Fruit fly (Drosophila melanogaster) whole organism, embryonic: ENCODE results near the gene Taf2.

Source experiments
- CG11247 ChIP-seq: fragments of 200-800 bp; sonication (Bioruptor generic); IDR thresholded peaks from 2 replicates; pipeline ENCODE4 v1.3.6; 2022; ENCODE audit warnings: missing biosample characterization, missing genetic modification characterization
- CG12104 ChIP-seq: fragments of 200-800 bp; sonication (Bioruptor generic); optimal IDR thresholded peaks from 3 replicates; lab custom pipeline; 2016; ENCODE audit warnings: missing biosample characterization, missing genetic modification characterization
- CG14441 ChIP-seq: fragments of 200-800 bp; sonication (Bioruptor generic); IDR thresholded peaks from 2 replicates; pipeline ENCODE4 v1.3.6; 2022; ENCODE audit warnings: missing biosample characterization, missing genetic modification characterization
- CG15601 ChIP-seq: fragments of 200-800 bp; sonication (Bioruptor generic); optimal IDR thresholded peaks from 3 replicates; lab custom pipeline; 2019; ENCODE audit warnings: missing biosample characterization, mild to moderate bottlenecking, missing genetic modification characterization, moderate library complexity
- CG17612 ChIP-seq: fragments of 200-800 bp; sonication (Bioruptor generic); IDR thresholded peaks from 2 replicates; pipeline ENCODE4 v1.3.6; 2022; ENCODE audit warnings: missing biosample characterization, missing genetic modification characterization
- CG1792 ChIP-seq: fragments of 200-800 bp; sonication (Bioruptor generic); optimal IDR thresholded peaks from 2 replicates; lab custom pipeline; 2016; ENCODE audit warnings: missing biosample characterization, missing genetic modification characterization
- CG18262 ChIP-seq: fragments of 200-800 bp; optimal IDR thresholded peaks from 3 replicates; lab custom pipeline; 2019; ENCODE audit warnings: missing biosample characterization, mild to moderate bottlenecking, missing genetic modification characterization, moderate library complexity
- CG18619 ChIP-seq: fragments of 200-800 bp; sonication (Bioruptor generic); optimal IDR thresholded peaks from 3 replicates; lab custom pipeline; 2017; ENCODE audit warnings: missing biosample characterization, mild to moderate bottlenecking, missing genetic modification characterization
- CG2199 ChIP-seq: fragments of 200-800 bp; sonication (Bioruptor generic); IDR thresholded peaks from 3 replicates; pipeline ENCODE4 v1.3.6; 2022; ENCODE audit warnings: missing biosample characterization, missing genetic modification characterization
- CG2678 ChIP-seq: fragments of 200-800 bp; sonication (Bioruptor generic); optimal IDR thresholded peaks from 3 replicates; lab custom pipeline; 2019; ENCODE audit warnings: missing biosample characterization, mild to moderate bottlenecking, missing genetic modification characterization, moderate library complexity
- CG30020 ChIP-seq: fragments of 200-800 bp; optimal IDR thresholded peaks from 2 replicates; lab custom pipeline; 2019; ENCODE audit warnings: missing biosample characterization, mild to moderate bottlenecking, missing genetic modification characterization, moderate library complexity
- CG3163 ChIP-seq: fragments of 200-800 bp; sonication (Bioruptor generic); optimal IDR thresholded peaks from 3 replicates; lab custom pipeline; 2016; ENCODE audit warnings: missing biosample characterization, missing genetic modification characterization
- CG32772 ChIP-seq: fragments of 200-800 bp; sonication (Bioruptor generic); IDR thresholded peaks from 2 replicates; pipeline ENCODE4 v1.3.6; 2022; ENCODE audit warnings: missing biosample characterization, missing genetic modification characterization
- CG3281 ChIP-seq: fragments of 200-800 bp; sonication (Bioruptor generic); optimal IDR thresholded peaks from 3 replicates; lab custom pipeline; 2017; ENCODE audit warnings: missing biosample characterization, mild to moderate bottlenecking, missing genetic modification characterization
- CG3726 ChIP-seq: fragments of 200-800 bp; sonication (Bioruptor generic); IDR thresholded peaks from 3 replicates; pipeline ENCODE4, ENCODE4 v1.3.6; 2022; ENCODE audit warnings: missing biosample characterization, missing genetic modification characterization
- CG3995 ChIP-seq: fragments of 200-800 bp; sonication (Bioruptor generic); optimal IDR thresholded peaks from 3 replicates; lab custom pipeline; 2016; ENCODE audit warnings: missing biosample characterization, missing genetic modification characterization
- CG4282 ChIP-seq: fragments of 200-800 bp; sonication (Bioruptor generic); optimal IDR thresholded peaks from 2 replicates; lab custom pipeline; 2016; ENCODE audit warnings: missing biosample characterization, missing genetic modification characterization
- CG4404 ChIP-seq: fragments of 200-800 bp; sonication (Bioruptor generic); IDR thresholded peaks from 2 replicates; pipeline ENCODE4 v1.3.6; 2022; ENCODE audit warnings: missing biosample characterization, missing genetic modification characterization
- CG4617 ChIP-seq: fragments of 200-800 bp; sonication (Bioruptor generic); optimal IDR thresholded peaks from 3 replicates; lab custom pipeline; 2016; ENCODE audit warnings: missing biosample characterization, missing genetic modification characterization, borderline replicate concordance
- CG4707 ChIP-seq: fragments of 200-800 bp; sonication (Bioruptor generic); optimal IDR thresholded peaks from 2 replicates; lab custom pipeline; 2018; ENCODE audit warnings: missing biosample characterization, mild to moderate bottlenecking, missing genetic modification characterization, moderate library complexity
- CG4730 ChIP-seq: fragments of 200-800 bp; sonication (Bioruptor generic); IDR thresholded peaks from 2 replicates; pipeline ENCODE4 v1.3.6; 2022; ENCODE audit warnings: missing biosample characterization, missing genetic modification characterization
- CG6689 ChIP-seq: fragments of 200-800 bp; sonication (Bioruptor generic); IDR thresholded peaks from 2 replicates; pipeline ENCODE4 v1.3.6; 2022; ENCODE audit warnings: missing biosample characterization, missing genetic modification characterization
- CG7745 ChIP-seq: fragments of 200-800 bp; sonication (Bioruptor generic); optimal IDR thresholded peaks from 2 replicates; lab custom pipeline; 2018; ENCODE audit warnings: missing biosample characterization, mild to moderate bottlenecking, missing genetic modification characterization, moderate library complexity
- CG7786 ChIP-seq: fragments of 200-800 bp; sonication (Bioruptor generic); optimal IDR thresholded peaks from 2 replicates; lab custom pipeline; 2016; ENCODE audit warnings: missing biosample characterization, missing genetic modification characterization
- CG7928 ChIP-seq: fragments of 200-800 bp; sonication (Bioruptor generic); optimal IDR thresholded peaks from 2 replicates; lab custom pipeline; 2017; ENCODE audit warnings: missing biosample characterization, mild to moderate bottlenecking, missing genetic modification characterization
- CG9727 ChIP-seq: fragments of 200-800 bp; sonication (Bioruptor generic); optimal IDR thresholded peaks from 3 replicates; lab custom pipeline; 2017; ENCODE audit warnings: missing biosample characterization, mild to moderate bottlenecking, missing genetic modification characterization
- CG9817 ChIP-seq: fragments of 200-800 bp; sonication (Bioruptor generic); optimal IDR thresholded peaks from 2 replicates; lab custom pipeline; 2018; ENCODE audit warnings: missing biosample characterization, mild to moderate bottlenecking, missing genetic modification characterization, moderate library complexity
- Dad ChIP-seq: fragments of 200-800 bp; sonication (Bioruptor generic); optimal IDR thresholded peaks from 3 replicates; lab custom pipeline; 2016; ENCODE audit warnings: missing biosample characterization, missing genetic modification characterization
- Dip3 ChIP-seq: fragments of 200-800 bp; sonication (Bioruptor generic); optimal IDR thresholded peaks from 3 replicates; lab custom pipeline; 2016; ENCODE audit warnings: missing biosample characterization, missing genetic modification characterization
- Ets97D ChIP-seq: fragments of 200-800 bp; sonication (Bioruptor generic); optimal IDR thresholded peaks from 3 replicates; lab custom pipeline; 2016; ENCODE audit warnings: missing biosample characterization, missing genetic modification characterization
- H15 ChIP-seq: fragments of 200-800 bp; sonication (Bioruptor generic); IDR thresholded peaks from 3 replicates; pipeline ENCODE4 v1.3.6; 2022; ENCODE audit warnings: missing biosample characterization, missing genetic modification characterization
- Kr ChIP-seq: fragments of 200-800 bp; sonication (Bioruptor generic); optimal IDR thresholded peaks from 2 replicates; lab custom pipeline; 2017; ENCODE audit warnings: missing biosample characterization, mild to moderate bottlenecking, missing genetic modification characterization
- Mad ChIP-seq: fragments of 200-800 bp; sonication (Bioruptor generic); optimal IDR thresholded peaks from 2 replicates; lab custom pipeline; 2016; ENCODE audit warnings: missing biosample characterization, missing genetic modification characterization
- NC2α ChIP-seq: fragments of 200-800 bp; sonication (Bioruptor generic); optimal IDR thresholded peaks from 2 replicates; lab custom pipeline; 2016; ENCODE audit warnings: missing biosample characterization, missing genetic modification characterization
- NFAT ChIP-seq: fragments of 200-800 bp; sonication (Bioruptor generic); IDR thresholded peaks from 2 replicates; pipeline ENCODE4 v1.3.6; 2022; ENCODE audit warnings: missing biosample characterization, missing genetic modification characterization
- Oli ChIP-seq: fragments of 200-800 bp; sonication (Bioruptor generic); optimal IDR thresholded peaks from 2 replicates; lab custom pipeline; 2018; ENCODE audit warnings: missing biosample characterization, mild to moderate bottlenecking, missing genetic modification characterization, moderate library complexity
- PHDP ChIP-seq: fragments of 200-800 bp; sonication (Bioruptor generic); optimal IDR thresholded peaks from 3 replicates; lab custom pipeline; 2018; ENCODE audit warnings: missing biosample characterization, mild to moderate bottlenecking, missing genetic modification characterization, moderate library complexity
- Spps ChIP-seq: fragments of 200-800 bp; sonication (Bioruptor generic); optimal IDR thresholded peaks from 2 replicates; lab custom pipeline; 2018; ENCODE audit warnings: missing biosample characterization, mild to moderate bottlenecking, missing genetic modification characterization
- Xrp1 ChIP-seq: fragments of 200-800 bp; sonication (Bioruptor generic); IDR thresholded peaks from 2 replicates; pipeline ENCODE4 v1.3.6; 2022; ENCODE audit warnings: missing biosample characterization, missing genetic modification characterization
- amos ChIP-seq: fragments of 200-800 bp; sonication (Bioruptor generic); IDR thresholded peaks from 2 replicates; pipeline ENCODE4 v1.3.6; 2022; ENCODE audit warnings: missing biosample characterization, missing genetic modification characterization; ENCODE audit not compliant: partially characterized antibody
- chif ChIP-seq, 2 experiments: fragments of 200-800 bp; sonication (Bioruptor generic); optimal IDR thresholded peaks; 3 replicates each; lab custom pipeline; 2016; ENCODE audit warnings: missing biosample characterization in 2 of 2, missing genetic modification characterization in 2 of 2
- dati ChIP-seq: fragments of 200-800 bp; sonication (Bioruptor generic); IDR thresholded peaks from 2 replicates; pipeline ENCODE4 v1.3.6; 2022; ENCODE audit warnings: missing biosample characterization, missing genetic modification characterization
- dysf ChIP-seq: fragments of 200-800 bp; sonication (Bioruptor generic); IDR thresholded peaks from 3 replicates; pipeline ENCODE4 v1.3.6; 2022; ENCODE audit warnings: missing biosample characterization, missing genetic modification characterization
- fru ChIP-seq: fragments of >200 bp; optimal IDR thresholded peaks from 2 replicates; lab custom pipeline; 2017
- fu2 ChIP-seq: fragments of 200-800 bp; sonication (Bioruptor generic); optimal IDR thresholded peaks from 2 replicates; lab custom pipeline; 2016; ENCODE audit warnings: missing biosample characterization, missing genetic modification characterization
- grau ChIP-seq: fragments of 200-800 bp; optimal IDR thresholded peaks from 3 replicates; lab custom pipeline; 2019; ENCODE audit warnings: missing biosample characterization, mild to moderate bottlenecking, missing genetic modification characterization, moderate library complexity
- grn ChIP-seq: fragments of 200-800 bp; sonication (Bioruptor generic); optimal IDR thresholded peaks from 3 replicates; lab custom pipeline; 2017; ENCODE audit warnings: missing biosample characterization, missing genetic modification characterization
- gt ChIP-seq: fragments of 200-800 bp; sonication (Bioruptor generic); IDR thresholded peaks from 2 replicates; pipeline ENCODE4 v1.3.6; 2022; ENCODE audit warnings: missing biosample characterization, missing genetic modification characterization
- hb ChIP-seq: fragments of 200-800 bp; sonication (Bioruptor generic); IDR thresholded peaks from 3 replicates; pipeline ENCODE4 v1.3.6; 2022; ENCODE audit warnings: missing biosample characterization, missing genetic modification characterization; ENCODE audit not compliant: partially characterized antibody
- oc ChIP-seq: fragments of 200-800 bp; sonication (Bioruptor generic); optimal IDR thresholded peaks from 2 replicates; lab custom pipeline; 2018; ENCODE audit warnings: missing biosample characterization, mild to moderate bottlenecking, missing genetic modification characterization, moderate library complexity
- pzg ChIP-seq: fragments of 200-800 bp; sonication (Bioruptor generic); optimal IDR thresholded peaks from 3 replicates; lab custom pipeline; 2018; ENCODE audit warnings: missing biosample characterization, mild to moderate bottlenecking, missing genetic modification characterization, moderate library complexity

Taf2 gene

dm6 chr3L:9888630-9889130 lies at the start of gene Taf2, which contains the start of gene CalpB (continued):
- TF ChIP-seq CG12104 (GFP tag; lab: Kevin White, UChicago) (peak; percentile 84), NC2α (GFP tag; lab: Kevin White, UChicago) (no peak), CG4282 (GFP tag; lab: Kevin White, UChicago) (peak; percentile 7), CG3281 (GFP tag; lab: Kevin White, UChicago) (peak; percentile 89), grn (GFP tag; lab: Kevin White, UChicago) (no peak), CG15601 (tag; lab: Kevin White, UChicago) (peak; percentile 84), dysf (peak; percentile 88), NFAT (peak; percentile 56), CG17612 (peak; percentile 53; the same call in 1 of the 2 replicates), CG9817 (tag; lab: Kevin White, UChicago) (peak; percentile 85), hb (GFP tag; lab: Robert Waterston, UW) (no peak), CG7928 (GFP tag; lab: Kevin White, UChicago) (peak; percentile 97), CG30020 (peak; percentile 79), CG2199 (GFP tag; lab: Robert Waterston, UW) (0 out of 3 replicates have a peak, but pooled peaks have one; percentile 71), Ets97D (peak; percentile 31), gt (GFP tag; lab: Robert Waterston, UW) (no peak), oc (peak; percentile 73), CG2678 (peak; percentile 96), CG32772 (GFP tag; lab: Robert Waterston, UW) (peak; percentile 82), PHDP (peak; percentile 90), CG4707 (GFP tag; lab: Kevin White, UChicago) (peak; percentile 19), pzg (GFP tag; lab: Kevin White, UChicago) (peak; percentile 54), Dad (peak; percentile 27), CG7786 (GFP tag; lab: Kevin White, UChicago) (peak; percentile 63), CG4617 (GFP tag; lab: Kevin White, UChicago) (peak; percentile 73), CG9727 (GFP tag; lab: Kevin White, UChicago) (peak; percentile 89), Dip3 (peak; percentile 39), CG3163 (GFP tag; lab: Kevin White, UChicago) (peak; percentile 42), dati (GFP tag; lab: Robert Waterston, UW) (no peak), Kr (GFP tag; lab: Kevin White, UChicago) (no peak), H15 (GFP tag; lab: Robert Waterston, UW) (peak; percentile 49; the same call in 2 of the 3 replicates), CG4404 (GFP tag; lab: Robert Waterston, UW) (peak; percentile 68), CG11247 (GFP tag; lab: Robert Waterston, UW) (peak; percentile 58; the same call in 1 of the 2 replicates), Oli (tag; lab: Kevin White, UChicago) (peak; percentile 73), CG18262 (peak; percentile 97), amos (peak; percentile 11; the same call in 1 of the 2 replicates), CG6689 (peak; percentile 91), chif (GFP tag; optimal IDR thresholded peaks at IDR 0.05; lab: Kevin White, UChicago) (peak in 1 of 2 experiments; percentile 34), Spps (tag; lab: Kevin White, UChicago) (peak; percentile 83), CG3726 (GFP tag; lab: Robert Waterston, UW) (peak; percentile 5; the same call in 1 of the 3 replicates), fru (lab: Kevin White, UChicago) (no peak), CG7745 (tag; lab: Kevin White, UChicago) (no peak), Xrp1 (GFP tag; lab: Robert Waterston, UW) (peak; percentile 87), CG4730 (peak; percentile 72), grau (peak; percentile 91), fu2 (peak; percentile 56), CG1792 (GFP tag; lab: Kevin White, UChicago) (no peak), CG18619 (GFP tag; lab: Kevin White, UChicago) (peak; percentile 76), Mad (GFP tag; lab: Kevin White, UChicago) (peak; percentile 43), CG14441 (GFP tag; lab: Robert Waterston, UW) (peak; percentile 59; the same call in 1 of the 2 replicates), CG3995 (no peak)
